Worm (Caenorhabditis elegans) whole organism, midembryonic: ENCODE data around the gene C03B1.2.

Source experiments
- cog-1 ChIP-seq: sonication (generic microtip); optimal IDR thresholded peaks from 2 replicates; lab custom pipeline; 2016; ENCODE audit warnings: missing genetic modification characterization, missing compliant biosample characterization
- flt-1 ChIP-seq: fragments of 200-800 bp; sonication (Bioruptor generic); IDR thresholded peaks from 2 replicates; pipeline ENCODE4 v1.3.6; 2022; ENCODE audit warnings: missing genetic modification characterization, missing compliant biosample characterization
- klf-2 ChIP-seq: fragments of 200-800 bp; sonication (Bioruptor generic); conservative IDR thresholded peaks from 2 replicates; pipeline ENCODE4 v1.3.6; 2022; ENCODE audit warnings: missing genetic modification reagents, missing genetic modification characterization, missing compliant biosample characterization
- med-1 ChIP-seq: sonication (generic microtip); optimal IDR thresholded peaks from 2 replicates; lab custom pipeline; 2017; ENCODE audit warnings: missing genetic modification characterization, mild to moderate bottlenecking, missing compliant biosample characterization, antibody characterized with exemption, missing genetic modification reagents; ENCODE audit not compliant: insufficient read depth
- tab-1 ChIP-seq: fragments of 200-800 bp; sonication (Bioruptor generic); IDR thresholded peaks from 2 replicates; pipeline ENCODE4 v1.3.6; 2022; ENCODE audit warnings: missing genetic modification characterization, missing compliant biosample characterization
- ztf-23 ChIP-seq: fragments of 200-800 bp; sonication (Bioruptor generic); IDR thresholded peaks from 2 replicates; pipeline ENCODE4 v1.3.6; 2022; ENCODE audit warnings: missing genetic modification reagents, missing genetic modification characterization, missing compliant biosample characterization
- ztf-29 ChIP-seq: fragments of 200-800 bp; sonication (Bioruptor generic); IDR thresholded peaks from 2 replicates; pipeline ENCODE4 v1.3.6; 2022; ENCODE audit warnings: missing genetic modification reagents, missing genetic modification characterization, missing compliant biosample characterization

- TF ChIP-seq tab-1 (GFP tag; lab: Robert Waterston, UW), result no peak
- no peak for TF ChIP-seq flt-1 (GFP tag; lab: Robert Waterston, UW)
- TF ChIP-seq klf-2 (GFP tag; lab: Robert Waterston, UW), result no peak
- TF ChIP-seq ztf-29 (GFP tag; lab: Robert Waterston, UW), result no peak
- TF ChIP-seq ztf-23 (GFP tag; lab: Robert Waterston, UW), result no peak
- no peak for TF ChIP-seq med-1 (GFP tag; lab: Kevin White, UChicago)
- TF ChIP-seq cog-1 (tag; lab: Kevin White, UChicago), result no peak
Measured at ce11 chrX:6419113-6419512, 49.3 kb downstream of the C03B1.2 start.
